Worm (Caenorhabditis elegans): ENCODE results near the gene his-60.

Gene his-60

ce11 chrIV:7530226-7531070 is 42.7 kb upstream of the his-60 start (continued):
- TF ChIP-seq lin-14 (GFP tag; optimal IDR thresholded peaks at IDR 0.05): peak; percentile 79
- peak; percentile 87 for TF ChIP-seq nhr-85 (tag)
- TF ChIP-seq mab-9 (GFP tag; IDR thresholded peaks at IDR 0.05): no peak
- TF ChIP-seq unc-86 (tag; optimal IDR thresholded peaks at IDR 0.05): no peak
- no peak for TF ChIP-seq lin-13 (GFP tag; optimal IDR thresholded peaks at IDR 0.05)
- TF ChIP-seq mep-1 (tag; optimal IDR thresholded peaks at IDR 0.05): peak; percentile 26
- no peak for TF ChIP-seq nhr-28 (tag; optimal IDR thresholded peaks at IDR 0.05)
- TF ChIP-seq lir-3 (tag; optimal IDR thresholded peaks at IDR 0.05; ENCODE audit: poor library complexity): no peak
- no peak for TF ChIP-seq nhr-76 (tag; optimal IDR thresholded peaks at IDR 0.05)
- TF ChIP-seq ceh-90 (tag; optimal IDR thresholded peaks at IDR 0.05): no peak
- peak; percentile 56 for TF ChIP-seq snu-23 (GFP tag; optimal IDR thresholded peaks at IDR 0.05)

ce11 chrIV:7523744-7524143 is 36.0 kb upstream of the his-60 start:
- no peak for TF ChIP-seq dpl-1 (GFP tag; optimal IDR thresholded peaks at IDR 0.05)
- peak; percentile 43 for TF ChIP-seq lin-14 (GFP tag; optimal IDR thresholded peaks at IDR 0.05)

ce11 chrIV:7521591-7521990 is 33.8 kb upstream of the his-60 start:
- TF ChIP-seq pax-3 (tag; optimal IDR thresholded peaks at IDR 0.05): no peak
- TF ChIP-seq nhr-85 (tag): peak; percentile 29
- no peak for TF ChIP-seq pqm-1 (tag; optimal IDR thresholded peaks at IDR 0.05)
- peak; percentile 28 for TF ChIP-seq lin-14 (GFP tag; optimal IDR thresholded peaks at IDR 0.05)
- TF ChIP-seq C16A3.4 (tag; optimal IDR thresholded peaks at IDR 0.05): no peak
- TF ChIP-seq nhr-90 (tag; optimal IDR thresholded peaks at IDR 0.05; ENCODE audit: poor library complexity): no peak

ce11 chrIV:7520841-7521240 is 33.0 kb upstream of the his-60 start:
- TF ChIP-seq F16B12.6 (tag; optimal IDR thresholded peaks at IDR 0.05): no peak
- TF ChIP-seq grh-1 (GFP tag; IDR thresholded peaks at IDR 0.05): no peak
- no peak for TF ChIP-seq ztf-4 (tag; optimal IDR thresholded peaks at IDR 0.05)
- no peak for TF ChIP-seq nhr-47 (tag; optimal IDR thresholded peaks at IDR 0.05)
- no peak for TF ChIP-seq nhr-237 (tag; optimal IDR thresholded peaks at IDR 0.05)
- TF ChIP-seq elt-2 (tag; optimal IDR thresholded peaks at IDR 0.05): peak; percentile 72
- TF ChIP-seq unc-86 (tag; optimal IDR thresholded peaks at IDR 0.05): no peak
- peak in 1 of 2 experiments; percentile 16 for TF ChIP-seq lin-35 (GFP tag; optimal IDR thresholded peaks at IDR 0.05)
- no peak for TF ChIP-seq lin-13 (GFP tag; optimal IDR thresholded peaks at IDR 0.05)
- TF ChIP-seq nhr-19 (GFP tag; conservative IDR thresholded peaks at IDR 0.05): no peak
- TF ChIP-seq lsy-2 (tag; optimal IDR thresholded peaks at IDR 0.05): no peak
- no peak for TF ChIP-seq unc-62 (GFP tag; optimal IDR thresholded peaks at IDR 0.05)
- no peak for TF ChIP-seq ceh-88 (GFP tag; IDR thresholded peaks at IDR 0.05)
- TF ChIP-seq nhr-76 (tag; optimal IDR thresholded peaks at IDR 0.05): no peak
- no peak for TF ChIP-seq ets-5 (GFP tag; IDR thresholded peaks at IDR 0.05)

- TF ChIP-seq fkh-8 (tag; optimal IDR thresholded peaks at IDR 0.05) (no peak), efl-1 (optimal IDR thresholded peaks at IDR 0.05) (no peak), efl-1 (GFP tag; optimal IDR thresholded peaks at IDR 0.05 in 1 of 2) (peak in 1 of 2 experiments; percentile 68), tlp-1 (tag; optimal IDR thresholded peaks at IDR 0.05) (no peak), lin-35 (GFP tag; optimal IDR thresholded peaks at IDR 0.05) (peak in 1 of 2 experiments; percentile 2)
Observed at ce11 chrIV:7520258-7520657, 32.5 kb upstream of the his-60 start.

- TF ChIP-seq snpc-4 (tag; optimal IDR thresholded peaks at IDR 0.05) (no peak), dsc-1 (tag; optimal IDR thresholded peaks at IDR 0.05) (no peak), nhr-12 (tag; optimal IDR thresholded peaks at IDR 0.05) (no peak), tlp-1 (tag; optimal IDR thresholded peaks at IDR 0.05) (no peak), nhr-71 (tag; optimal IDR thresholded peaks at IDR 0.05) (no peak), egl-27 (tag; optimal IDR thresholded peaks at IDR 0.05) (no peak), alr-1 (tag; optimal IDR thresholded peaks at IDR 0.05; ENCODE audit: borderline replicate concordance) (no peak)
Observed at ce11 chrIV:7516167-7516566, 28.4 kb upstream of the his-60 start, which contains the start of the genes R05G6.9 and R05G6.3. Gene R05G6.9 (minus strand): TSS chrIV:7516267. Gene R05G6.3 (plus strand): TSS chrIV:7516552.
